Worm (Caenorhabditis elegans) whole organism, L4/young adult: ENCODE measurements around the gene F14B8.4.
A peak's percentile ranks its signal among the peaks of the same experiment; 100 is the strongest.

Source experiments
- dao-5 ChIP-seq: sonication (generic microtip); optimal IDR thresholded peaks from 2 replicates; lab custom pipeline; 2016; ENCODE audit warnings: missing genotype, missing genetic modification characterization, moderate library complexity, missing compliant biosample characterization
- him-1 ChIP-seq: sonication (generic microtip); optimal IDR thresholded peaks from 2 replicates; lab custom pipeline; 2016; ENCODE audit warnings: missing genotype, missing genetic modification reagents, missing genetic modification characterization, missing compliant biosample characterization

ce11 chrX:6902958-6903357, 3.2 kb upstream of the F14B8.4 start:
- TF ChIP-seq dao-5 (tag; lab: Kevin White, UChicago) = peak; percentile 14
- no peak for TF ChIP-seq him-1
